Worm (Caenorhabditis elegans) whole organism, L4/young adult: Measurements from ENCODE around the gene BE10.5.

Source experiments
- W03F9.2 ChIP-seq: fragments of 150-350 bp; optimal IDR thresholded peaks from 2 replicates; lab custom pipeline; 2014; ENCODE audit warnings: missing biosample characterization, missing genetic modification characterization
- him-1 ChIP-seq: sonication (generic microtip); optimal IDR thresholded peaks from 2 replicates; lab custom pipeline; 2016; ENCODE audit warnings: missing genotype, missing genetic modification reagents, missing genetic modification characterization, missing compliant biosample characterization

DNA sequence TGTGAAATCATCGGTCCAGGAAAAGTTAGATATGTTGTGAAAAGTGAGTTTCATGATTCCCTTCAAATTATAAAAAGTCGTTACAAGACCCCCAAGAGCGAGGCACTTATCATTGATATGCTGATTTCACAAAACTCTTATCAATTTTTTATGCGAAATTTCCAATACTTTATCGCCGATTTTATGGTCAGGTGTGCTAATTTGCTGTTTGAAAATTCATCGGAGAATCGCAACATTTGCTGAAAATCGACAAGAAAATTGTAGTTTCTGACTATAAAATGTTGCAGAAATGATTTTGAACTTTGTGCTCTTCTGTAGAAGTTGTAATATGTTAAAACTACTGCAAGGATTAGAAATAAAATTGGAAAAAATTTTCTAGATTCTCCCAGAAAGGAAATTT is 25.1 kb upstream of the BE10.5 start:
- TF ChIP-seq him-1 (tag; lab: Kevin White, UChicago) (no peak), W03F9.2 (no peak)
